Fruit fly (Drosophila melanogaster): ENCODE data around the gene CG10300.

Gene CG10300

dm6 chr3R:23704383-23705033 is 6.8 kb upstream of the CG10300 start, which contains the start of gene Gba1b:
Gba1b (plus strand) TSS chr3R:23704804.
- TF ChIP-seq CG9139 (GFP tag; optimal IDR thresholded peaks at IDR 0.05) (no peak), pdm3 (GFP tag; optimal IDR thresholded peaks at IDR 0.05) (no peak), Eip78C (GFP tag) (peak; percentile 83), Sox102F (GFP tag; optimal IDR thresholded peaks at IDR 0.05) (peak; percentile 40), CG15336 (GFP tag; IDR thresholded peaks at IDR 0.05) (no peak), dac (GFP tag; optimal IDR thresholded peaks at IDR 0.05) (no peak), CG34406 (GFP tag; optimal IDR thresholded peaks at IDR 0.05) (no peak), lz (GFP tag; optimal IDR thresholded peaks at IDR 0.05) (peak; percentile 8), CG3919 (GFP tag; optimal IDR thresholded peaks at IDR 0.05) (no peak), net (GFP tag; optimal IDR thresholded peaks at IDR 0.05) (no peak), Met (GFP tag; optimal IDR thresholded peaks at IDR 0.05) (peak; percentile 21), CG8632 (GFP tag; optimal IDR thresholded peaks at IDR 0.05) (no peak), cyc (GFP tag; optimal IDR thresholded peaks at IDR 0.05) (peak; percentile 20), Hr39 (GFP tag; optimal IDR thresholded peaks at IDR 0.05) (peak; percentile 16), Ets96B (tag; optimal IDR thresholded peaks at IDR 0.05) (no peak), CG1621 (tag; optimal IDR thresholded peaks at IDR 0.05) (no peak), achi (GFP tag; optimal IDR thresholded peaks at IDR 0.05) (no peak), spab (GFP tag; optimal IDR thresholded peaks at IDR 0.05) (no peak), svp (GFP tag) (peak; percentile 96), Hr4 (GFP tag; optimal IDR thresholded peaks at IDR 0.05) (no peak), CG31627 (GFP tag; optimal IDR thresholded peaks at IDR 0.05) (peak; percentile 29), Ets21C (GFP tag; optimal IDR thresholded peaks at IDR 0.05) (no peak), topi (GFP tag; optimal IDR thresholded peaks at IDR 0.05) (peak; percentile 32), Sox14 (GFP tag; optimal IDR thresholded peaks at IDR 0.05) (peak; percentile 15)

dm6 chr3R:23709508-23710208 is 1.7 kb upstream of the CG10300 start, which contains the start of gene CG10301:
CG10301 (plus strand) TSS chr3R:23710158.
- TF ChIP-seq CG6163 (GFP tag; IDR thresholded peaks at IDR 0.05) (0 out of 3 replicates have a peak, but pooled peaks have one; percentile 16), CG3919 (GFP tag; optimal IDR thresholded peaks at IDR 0.05) (no peak), svp (GFP tag) (peak; percentile 54)

dm6 chr3R:23713901-23714300 is 2.6 kb downstream of the CG10300 start:
- peak; percentile 82 for TF ChIP-seq CG34406 (GFP tag; optimal IDR thresholded peaks at IDR 0.05)
- no peak for TF ChIP-seq fkh (GFP tag; optimal IDR thresholded peaks at IDR 0.05)
- TF ChIP-seq cyc (GFP tag; optimal IDR thresholded peaks at IDR 0.05): peak; percentile 74
- peak; percentile 69 for TF ChIP-seq Eip93F (GFP tag; optimal IDR thresholded peaks at IDR 0.05)
- peak; percentile 46 for TF ChIP-seq Lpt (GFP tag; optimal IDR thresholded peaks at IDR 0.05)
- peak; percentile 63 for TF ChIP-seq Sox15 (GFP tag; optimal IDR thresholded peaks at IDR 0.05)
- TF ChIP-seq lz (GFP tag; optimal IDR thresholded peaks at IDR 0.05): peak; percentile 88
- TF ChIP-seq vri (GFP tag; optimal IDR thresholded peaks at IDR 0.05): peak; percentile 89
- TF ChIP-seq Ets96B (tag; optimal IDR thresholded peaks at IDR 0.05): peak; percentile 51
- peak; percentile 56 for TF ChIP-seq eg (GFP tag; IDR thresholded peaks at IDR 0.05)
- TF ChIP-seq CG15336 (GFP tag; IDR thresholded peaks at IDR 0.05): peak; percentile 61
- peak; percentile 79 for TF ChIP-seq pdm3 (GFP tag; optimal IDR thresholded peaks at IDR 0.05)
- TF ChIP-seq CG11902 (GFP tag; optimal IDR thresholded peaks at IDR 0.05): peak; percentile 67
- TF ChIP-seq fd59A (GFP tag; optimal IDR thresholded peaks at IDR 0.05): peak; percentile 38
- peak; percentile 70 for TF ChIP-seq CG6163 (GFP tag; IDR thresholded peaks at IDR 0.05)
- TF ChIP-seq CG9139 (GFP tag; optimal IDR thresholded peaks at IDR 0.05): peak; percentile 52
- no peak for TF ChIP-seq CG16779 (tag; optimal IDR thresholded peaks at IDR 0.05)
- peak; percentile 59 for TF ChIP-seq CG32006 (GFP tag; optimal IDR thresholded peaks at IDR 0.05)
- TF ChIP-seq fd85E (GFP tag; optimal IDR thresholded peaks at IDR 0.05): no peak
- peak; percentile 91 for TF ChIP-seq Hr39 (GFP tag; optimal IDR thresholded peaks at IDR 0.05)
- TF ChIP-seq CG10631 (GFP tag; optimal IDR thresholded peaks at IDR 0.05): peak; percentile 84
- peak; percentile 38 for TF ChIP-seq CG6854 (GFP tag; optimal IDR thresholded peaks at IDR 0.05)
- TF ChIP-seq Sox102F (GFP tag; optimal IDR thresholded peaks at IDR 0.05): peak; percentile 82
- TF ChIP-seq CG8119 (GFP tag; IDR thresholded peaks at IDR 0.05): peak; percentile 63
- peak; percentile 93 for TF ChIP-seq svp (GFP tag)
- no peak for TF ChIP-seq CG6276 (GFP tag; optimal IDR thresholded peaks at IDR 0.05)
- peak; percentile 69 for TF ChIP-seq CG3919 (GFP tag; optimal IDR thresholded peaks at IDR 0.05)
- peak; percentile 57 for TF ChIP-seq CG11762 (GFP tag; optimal IDR thresholded peaks at IDR 0.05; ENCODE audit: insufficient read depth)
- peak; percentile 77 for TF ChIP-seq OdsH (GFP tag; optimal IDR thresholded peaks at IDR 0.05)
- TF ChIP-seq CG10669 (GFP tag; optimal IDR thresholded peaks at IDR 0.05): peak; percentile 66
- peak; percentile 85 for TF ChIP-seq CG6792 (GFP tag; optimal IDR thresholded peaks at IDR 0.05)
- no peak for TF ChIP-seq Eip78C (GFP tag)
- no peak for TF ChIP-seq CG11294 (GFP tag; IDR thresholded peaks at IDR 0.05)
- TF ChIP-seq CG8632 (GFP tag; optimal IDR thresholded peaks at IDR 0.05): peak; percentile 77
